Fruit fly (Drosophila melanogaster) whole organism, adult: ENCODE measurements around the gene gammaSnap2.
A peak's percentile ranks its signal among the peaks of the same experiment; 100 is the strongest.

Experiments used
- CG11617 ChIP-seq: fragments of 200-800 bp; sonication (Bioruptor generic); optimal IDR thresholded peaks from 2 replicates; lab custom pipeline; 2017; ENCODE audit warnings: mild to moderate bottlenecking, missing biosample characterization, missing genetic modification reagents, missing genetic modification characterization
- CG12768 ChIP-seq: fragments of 200-800 bp; sonication (Bioruptor generic); optimal IDR thresholded peaks from 2 replicates; lab custom pipeline; 2017; ENCODE audit warnings: missing biosample characterization, missing genetic modification characterization, mild to moderate bottlenecking, moderate library complexity, missing genetic modification reagents
- CG1620 ChIP-seq: fragments of 200-800 bp; sonication (Bioruptor generic); optimal IDR thresholded peaks from 2 replicates; lab custom pipeline; 2016; ENCODE audit warnings: missing biosample characterization, missing genetic modification characterization
- CG7045 ChIP-seq: fragments of 200-800 bp; sonication (Bioruptor generic); optimal IDR thresholded peaks from 2 replicates; lab custom pipeline; 2017; ENCODE audit warnings: missing biosample characterization, mild to moderate bottlenecking, missing genetic modification characterization
- CG7101 ChIP-seq: fragments of 200-800 bp; sonication (Bioruptor generic); optimal IDR thresholded peaks from 2 replicates; lab custom pipeline; 2018; ENCODE audit warnings: missing biosample characterization, mild to moderate bottlenecking, missing genetic modification characterization, moderate library complexity
- bab1 ChIP-seq: fragments of 200-800 bp; sonication (Bioruptor generic); optimal IDR thresholded peaks from 3 replicates; lab custom pipeline; 2019; ENCODE audit warnings: missing biosample characterization, mild to moderate bottlenecking, missing genetic modification characterization, moderate library complexity
- cic ChIP-seq: fragments of 200-800 bp; sonication (Bioruptor generic); optimal IDR thresholded peaks from 2 replicates; lab custom pipeline; 2017; ENCODE audit warnings: missing biosample characterization, mild to moderate bottlenecking, missing genetic modification characterization, moderate library complexity
- cnc ChIP-seq, 2 experiments: fragments of >200 bp; optimal IDR thresholded peaks; 2 replicates each; lab custom pipeline; 2017
- ovo ChIP-seq: fragments of 200-800 bp; sonication (Bioruptor generic); optimal IDR thresholded peaks from 2 replicates; lab custom pipeline; 2016; ENCODE audit warnings: missing biosample characterization, missing genetic modification characterization
- pad ChIP-seq: fragments of 200-800 bp; sonication (Bioruptor generic); optimal IDR thresholded peaks from 3 replicates; lab custom pipeline; 2017; ENCODE audit warnings: missing biosample characterization, missing genetic modification characterization, mild to moderate bottlenecking, moderate library complexity, missing genetic modification reagents
- tj ChIP-seq: fragments of 200-800 bp; sonication (Bioruptor generic); optimal IDR thresholded peaks from 3 replicates; lab custom pipeline; 2017; ENCODE audit warnings: missing biosample characterization, mild to moderate bottlenecking, missing genetic modification characterization, moderate library complexity

dm6 chr3R:10133419-10134340 is 12.5 kb upstream of the gammaSnap2 start:
- no peak for TF ChIP-seq ovo (GFP tag; lab: Kevin White, UChicago)
- no peak for TF ChIP-seq tj (GFP tag; lab: Kevin White, UChicago)
- TF ChIP-seq CG7101 (tag; lab: Kevin White, UChicago): no peak
- TF ChIP-seq cnc (optimal IDR thresholded peaks at IDR 0.05; lab: Kevin White, UChicago): no peak
- TF ChIP-seq CG11617 (GFP tag; lab: Kevin White, UChicago): peak; percentile 1
- TF ChIP-seq cic (GFP tag; lab: Kevin White, UChicago): no peak
- TF ChIP-seq bab1 (GFP tag; lab: Kevin White, UChicago): no peak
- TF ChIP-seq CG1620 (GFP tag; lab: Kevin White, UChicago): no peak
- no peak for TF ChIP-seq CG12768 (GFP tag; lab: Kevin White, UChicago)
- no peak for TF ChIP-seq CG7045 (GFP tag; lab: Kevin White, UChicago)
- peak; percentile 99 for TF ChIP-seq pad
